Worm (Caenorhabditis elegans): ENCODE measurements around the gene C13G3.12.

DNA sequence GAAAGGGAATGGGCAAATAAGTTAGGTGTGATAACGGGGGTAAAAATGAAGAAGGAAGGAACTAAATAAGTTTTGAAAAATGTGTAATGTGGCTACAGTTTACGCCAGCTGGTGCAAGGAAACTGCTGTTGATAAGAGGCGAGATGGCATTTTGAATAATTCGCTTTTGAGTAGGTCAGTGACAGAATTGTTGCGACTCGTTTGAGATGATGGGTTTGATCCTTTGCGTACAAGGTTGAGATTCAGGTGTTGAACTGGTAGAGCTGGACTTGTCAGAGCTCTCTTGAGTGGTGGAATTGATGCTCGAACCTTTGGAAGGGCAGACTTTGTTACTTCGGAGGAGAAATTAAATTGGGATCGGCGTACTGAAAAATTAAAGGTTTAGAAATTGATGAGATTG is 10.9 kb downstream of the C13G3.12 start:
- TF ChIP-seq tab-1 (GFP tag; IDR thresholded peaks at IDR 0.05): no peak
- no peak for TF ChIP-seq med-1 (GFP tag; optimal IDR thresholded peaks at IDR 0.05; ENCODE audit: insufficient read depth)
- TF ChIP-seq ref-1 (GFP tag; conservative IDR thresholded peaks at IDR 0.05): no peak
- no peak for TF ChIP-seq T22C8.4 (GFP tag; IDR thresholded peaks at IDR 0.05)
- no peak for TF ChIP-seq ztf-23 (GFP tag; IDR thresholded peaks at IDR 0.05)
- no peak for TF ChIP-seq klf-2 (GFP tag; conservative IDR thresholded peaks at IDR 0.05)

Measured in whole organism, midembryonic.